Fruit fly (Drosophila melanogaster) whole organism, embryonic: Measurements from ENCODE around the gene ninaE.
A peak's percentile ranks its signal among the peaks of the same experiment; 100 is the strongest.

Experiments used
- CG1024 ChIP-seq: fragments of 200-800 bp; sonication (Bioruptor generic); IDR thresholded peaks from 2 replicates; pipeline ENCODE4 v1.3.6; 2022; ENCODE audit warnings: missing biosample characterization, missing genetic modification characterization
- CG10274 ChIP-seq: fragments of 200-800 bp; sonication (Bioruptor generic); optimal IDR thresholded peaks from 3 replicates; lab custom pipeline; 2017; ENCODE audit warnings: missing biosample characterization, mild to moderate bottlenecking, missing genetic modification characterization
- CG10321 ChIP-seq: fragments of 200-800 bp; sonication (Bioruptor generic); IDR thresholded peaks from 2 replicates; pipeline ENCODE4 v1.3.6; 2022; ENCODE audit warnings: missing biosample characterization, missing genetic modification characterization
- CG11504 ChIP-seq: fragments of 200-800 bp; sonication (Bioruptor generic); optimal IDR thresholded peaks from 3 replicates; lab custom pipeline; 2019; ENCODE audit warnings: missing biosample characterization, mild to moderate bottlenecking, missing genetic modification characterization, moderate library complexity
- CG12071 ChIP-seq: fragments of 200-800 bp; sonication (Bioruptor generic); optimal IDR thresholded peaks from 3 replicates; lab custom pipeline; 2018; ENCODE audit warnings: missing biosample characterization, mild to moderate bottlenecking, missing genetic modification characterization
- CG13123 ChIP-seq: fragments of 200-800 bp; sonication (Bioruptor generic); optimal IDR thresholded peaks from 2 replicates; lab custom pipeline; 2016; ENCODE audit warnings: missing biosample characterization, missing genetic modification characterization
- CG13624 ChIP-seq: fragments of 200-800 bp; sonication (Bioruptor generic); optimal IDR thresholded peaks from 2 replicates; lab custom pipeline; 2016; ENCODE audit warnings: missing biosample characterization, missing genetic modification characterization
- CG14710 ChIP-seq: fragments of 200-800 bp; sonication (Bioruptor generic); optimal IDR thresholded peaks from 3 replicates; lab custom pipeline; 2019; ENCODE audit warnings: missing biosample characterization, mild to moderate bottlenecking, missing genetic modification characterization, moderate library complexity
- CG15269 ChIP-seq: fragments of 200-800 bp; sonication (Bioruptor generic); optimal IDR thresholded peaks from 2 replicates; lab custom pipeline; 2018; ENCODE audit warnings: missing biosample characterization, mild to moderate bottlenecking, missing genetic modification characterization, moderate library complexity
- CG1529 ChIP-seq: fragments of 200-800 bp; sonication (Bioruptor generic); optimal IDR thresholded peaks from 3 replicates; lab custom pipeline; 2018; ENCODE audit warnings: missing biosample characterization, missing genetic modification characterization
- CG16863 ChIP-seq: fragments of 200-800 bp; sonication (Bioruptor generic); optimal IDR thresholded peaks from 3 replicates; lab custom pipeline; 2016; ENCODE audit warnings: missing biosample characterization, missing genetic modification characterization
- CG17359 ChIP-seq: fragments of 200-800 bp; sonication (Bioruptor generic); optimal IDR thresholded peaks from 3 replicates; lab custom pipeline; 2018; ENCODE audit warnings: missing biosample characterization, mild to moderate bottlenecking, missing genetic modification characterization, moderate library complexity
- CG17912 ChIP-seq: fragments of 200-800 bp; sonication (Bioruptor generic); optimal IDR thresholded peaks from 2 replicates; lab custom pipeline; 2018; ENCODE audit warnings: missing biosample characterization, mild to moderate bottlenecking, missing genetic modification characterization
- CG30431 ChIP-seq: fragments of 200-800 bp; sonication (Bioruptor generic); optimal IDR thresholded peaks from 2 replicates; lab custom pipeline; 2017; ENCODE audit warnings: missing biosample characterization, missing genetic modification characterization
- CG32772 ChIP-seq: fragments of 200-800 bp; sonication (Bioruptor generic); IDR thresholded peaks from 2 replicates; pipeline ENCODE4 v1.3.6; 2022; ENCODE audit warnings: missing biosample characterization, missing genetic modification characterization
- CG33557 ChIP-seq: fragments of 200-800 bp; sonication (Bioruptor generic); optimal IDR thresholded peaks from 2 replicates; lab custom pipeline; 2019; ENCODE audit warnings: missing biosample characterization, mild to moderate bottlenecking, missing genetic modification characterization, moderate library complexity
- CG3838 ChIP-seq: fragments of 200-800 bp; sonication (Bioruptor generic); optimal IDR thresholded peaks from 3 replicates; lab custom pipeline; 2016; ENCODE audit warnings: missing biosample characterization, missing genetic modification characterization
- CG42726 ChIP-seq: fragments of 200-800 bp; sonication (Bioruptor generic); IDR thresholded peaks from 2 replicates; pipeline ENCODE4 v1.3.6; 2022; ENCODE audit warnings: missing biosample characterization, missing genetic modification characterization; ENCODE audit not compliant: partially characterized antibody
- CG4820 ChIP-seq: fragments of 200-800 bp; sonication (Bioruptor generic); optimal IDR thresholded peaks from 3 replicates; lab custom pipeline; 2016; ENCODE audit warnings: missing biosample characterization, missing genetic modification characterization
- CG7745 ChIP-seq: fragments of 200-800 bp; sonication (Bioruptor generic); optimal IDR thresholded peaks from 2 replicates; lab custom pipeline; 2018; ENCODE audit warnings: missing biosample characterization, mild to moderate bottlenecking, missing genetic modification characterization, moderate library complexity
- CG8089 ChIP-seq: fragments of 200-800 bp; sonication (Bioruptor generic); optimal IDR thresholded peaks from 3 replicates; lab custom pipeline; 2016; ENCODE audit warnings: missing biosample characterization, missing genetic modification characterization
- CG8944 ChIP-seq: fragments of 200-800 bp; sonication (Bioruptor generic); optimal IDR thresholded peaks from 3 replicates; lab custom pipeline; 2016; ENCODE audit warnings: missing biosample characterization, missing genetic modification characterization
- Dad ChIP-seq: fragments of 200-800 bp; sonication (Bioruptor generic); optimal IDR thresholded peaks from 3 replicates; lab custom pipeline; 2016; ENCODE audit warnings: missing biosample characterization, missing genetic modification characterization
- Dip3 ChIP-seq: fragments of 200-800 bp; sonication (Bioruptor generic); optimal IDR thresholded peaks from 3 replicates; lab custom pipeline; 2016; ENCODE audit warnings: missing biosample characterization, missing genetic modification characterization
- HLH4C ChIP-seq: fragments of 200-800 bp; sonication (Bioruptor generic); IDR thresholded peaks from 3 replicates; pipeline ENCODE4 v1.3.6; 2022; ENCODE audit warnings: missing biosample characterization, missing genetic modification characterization; ENCODE audit not compliant: partially characterized antibody
- HLHmδ ChIP-seq: fragments of 200-800 bp; sonication (Bioruptor generic); optimal IDR thresholded peaks from 2 replicates; lab custom pipeline; 2018; ENCODE audit warnings: missing biosample characterization, mild to moderate bottlenecking, missing genetic modification characterization, moderate library complexity
- Nf-YB ChIP-seq: fragments of 200-800 bp; sonication (Bioruptor generic); optimal IDR thresholded peaks from 3 replicates; lab custom pipeline; 2019; ENCODE audit warnings: missing biosample characterization, mild to moderate bottlenecking, missing genetic modification characterization, moderate library complexity
- Poxn ChIP-seq: fragments of 200-800 bp; sonication (Bioruptor generic); IDR thresholded peaks from 2 replicates; pipeline ENCODE4 v1.3.6; 2022; ENCODE audit warnings: missing biosample characterization, missing genetic modification characterization
- TFAM ChIP-seq: fragments of 200-800 bp; sonication (Bioruptor generic); optimal IDR thresholded peaks from 2 replicates; lab custom pipeline; 2017; ENCODE audit warnings: missing biosample characterization, missing genetic modification characterization, inconsistent platforms
- bigmax ChIP-seq: fragments of 200-800 bp; sonication (Bioruptor generic); optimal IDR thresholded peaks from 2 replicates; lab custom pipeline; 2018; ENCODE audit warnings: missing biosample characterization, mild to moderate bottlenecking, missing genetic modification characterization
- bsh ChIP-seq, 2 experiments: fragments of 200-800 bp; sonication (Bioruptor generic); optimal IDR thresholded peaks; 2 replicates each; lab custom pipeline; 2017 to 2018; ENCODE audit warnings: mild to moderate bottlenecking in 2 of 2, missing biosample characterization in 2 of 2, missing genetic modification characterization in 2 of 2, moderate library complexity in 1 of 2
- cas ChIP-seq: fragments of 200-800 bp; sonication (Bioruptor generic); IDR thresholded peaks from 2 replicates; pipeline ENCODE4 v1.3.6; 2022; ENCODE audit warnings: missing biosample characterization, missing genetic modification characterization
- cato ChIP-seq: fragments of 200-800 bp; sonication (Bioruptor generic); optimal IDR thresholded peaks from 2 replicates; lab custom pipeline; 2016; ENCODE audit warnings: missing biosample characterization, missing genetic modification characterization, borderline replicate concordance
- dmrt11E ChIP-seq: fragments of 200-800 bp; sonication (Bioruptor generic); optimal IDR thresholded peaks from 3 replicates; lab custom pipeline; 2018; ENCODE audit warnings: missing biosample characterization, mild to moderate bottlenecking, missing genetic modification characterization, moderate library complexity
- eve ChIP-seq, 2 experiments: fragments of >200 bp; optimal IDR thresholded peaks; 2 replicates each; lab custom pipeline; 2017; ENCODE audit warnings: missing biosample characterization in 2 of 2, missing genetic modification characterization in 2 of 2
- gcm ChIP-seq: fragments of 200-800 bp; sonication (Bioruptor generic); optimal IDR thresholded peaks from 2 replicates; lab custom pipeline; 2019; ENCODE audit warnings: missing biosample characterization, mild to moderate bottlenecking, missing genetic modification characterization, moderate library complexity
- gfzf ChIP-seq: fragments of 200-800 bp; sonication (Bioruptor generic); optimal IDR thresholded peaks from 2 replicates; lab custom pipeline; 2016; ENCODE audit warnings: missing biosample characterization, mild to moderate bottlenecking, missing genetic modification characterization, moderate library complexity
- grau ChIP-seq: fragments of 200-800 bp; optimal IDR thresholded peaks from 3 replicates; lab custom pipeline; 2019; ENCODE audit warnings: missing biosample characterization, mild to moderate bottlenecking, missing genetic modification characterization, moderate library complexity
- h ChIP-seq: fragments of >200 bp; optimal IDR thresholded peaks from 2 replicates; lab custom pipeline; 2017
- ind ChIP-seq: fragments of 200-800 bp; sonication (Bioruptor generic); optimal IDR thresholded peaks from 3 replicates; lab custom pipeline; 2016; ENCODE audit warnings: missing biosample characterization, missing genetic modification characterization
- klu ChIP-seq: fragments of 200-800 bp; sonication (Bioruptor generic); IDR thresholded peaks from 2 replicates; pipeline ENCODE4 v1.3.6; 2022; ENCODE audit warnings: missing biosample characterization, missing genetic modification characterization
- knrl ChIP-seq: fragments of 200-800 bp; sonication (Bioruptor generic); IDR thresholded peaks from 3 replicates; pipeline ENCODE4 v1.3.6; 2022; ENCODE audit warnings: missing biosample characterization, missing genetic modification characterization; ENCODE audit not compliant: partially characterized antibody
- lov ChIP-seq, 2 experiments: fragments of 200-800 bp in 1 of 2; fragments of >200 bp in 1 of 2; sonication (Bioruptor generic) in 1 of 2; IDR thresholded peaks in 1 of 2; optimal IDR thresholded peaks in 1 of 2; 2 replicates in 1 of 2; 3 replicates in 1 of 2; pipeline versions ENCODE4 v1.3.6 to Lab custom; 2017 to 2022; ENCODE audit warnings: missing biosample characterization in 1 of 2, missing genetic modification characterization in 1 of 2
- phol ChIP-seq: fragments of 200-800 bp; sonication (Bioruptor generic); optimal IDR thresholded peaks from 3 replicates; lab custom pipeline; 2018; ENCODE audit warnings: missing biosample characterization, mild to moderate bottlenecking, missing genetic modification characterization, moderate library complexity
- seq ChIP-seq: fragments of 200-800 bp; sonication (Bioruptor generic); IDR thresholded peaks from 2 replicates; pipeline ENCODE4 v1.3.6; 2022; ENCODE audit warnings: missing biosample characterization, missing genetic modification characterization
- slbo ChIP-seq: fragments of 200-800 bp; sonication (Bioruptor generic); IDR thresholded peaks from 2 replicates; pipeline ENCODE4 v1.3.6; 2022; ENCODE audit warnings: missing biosample characterization, missing genetic modification characterization
- sqz ChIP-seq: fragments of 200-800 bp; sonication (Bioruptor generic); optimal IDR thresholded peaks from 3 replicates; lab custom pipeline; 2018; ENCODE audit warnings: missing biosample characterization, mild to moderate bottlenecking, missing genetic modification characterization
- tgo ChIP-seq: fragments of 200-800 bp; sonication (Bioruptor generic); IDR thresholded peaks from 3 replicates; pipeline ENCODE4 v1.3.6; 2022; ENCODE audit warnings: missing biosample characterization, missing genetic modification characterization
- vfl ChIP-seq: fragments of 200-800 bp; sonication (Bioruptor generic); optimal IDR thresholded peaks from 2 replicates; lab custom pipeline; 2016; ENCODE audit warnings: missing biosample characterization, missing genetic modification characterization
- yki ChIP-seq: fragments of >200 bp; optimal IDR thresholded peaks from 3 replicates; lab custom pipeline; 2018

Gene ninaE

DNA sequence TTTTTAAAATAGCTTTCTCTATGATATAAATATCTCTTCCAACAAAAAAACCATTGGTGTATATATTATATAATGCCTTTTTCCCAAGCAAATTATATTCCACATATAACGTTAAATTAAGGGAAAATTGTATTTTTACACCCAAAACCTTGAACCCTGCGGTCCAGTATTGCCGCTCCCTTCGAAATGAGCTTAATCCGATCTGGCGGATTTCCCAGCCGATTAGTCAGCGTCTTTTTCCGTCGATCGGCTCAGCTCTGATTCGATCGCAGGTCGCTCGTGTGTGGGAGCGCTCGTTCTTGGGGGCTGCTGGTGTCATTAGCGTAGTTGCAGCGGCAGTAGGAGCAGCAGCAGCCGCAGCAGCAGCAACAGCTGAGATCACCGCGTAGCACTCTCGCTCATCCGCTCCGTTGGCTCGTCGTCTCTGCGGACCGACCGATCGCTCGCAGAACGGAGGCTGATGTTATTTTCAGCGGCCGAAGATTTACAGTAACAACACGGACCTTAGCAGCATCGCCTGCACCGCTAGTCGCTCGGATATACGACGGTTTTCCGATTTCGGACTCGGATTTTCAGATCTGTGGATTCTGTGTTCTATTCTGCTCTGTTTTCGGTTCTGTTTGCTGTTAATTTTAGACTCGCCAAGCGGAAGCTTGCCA is 2.5 kb upstream of the ninaE start, which contains the start of gene CG4733 (continued):
- no peak for TF ChIP-seq sqz (GFP tag; lab: Kevin White, UChicago)
- TF ChIP-seq h (lab: Kevin White, UChicago), result no peak
- TF ChIP-seq HLH4C, result no peak
- no peak for TF ChIP-seq CG1529
- no peak for TF ChIP-seq CG12071 (GFP tag; lab: Kevin White, UChicago)
- TF ChIP-seq CG8944 (GFP tag; lab: Kevin White, UChicago), result no peak
- no peak for TF ChIP-seq Dip3 (GFP tag; lab: Kevin White, UChicago)
- no peak for TF ChIP-seq CG3838
- TF ChIP-seq yki (lab: Kevin White, UChicago), result no peak
- TF ChIP-seq CG1024 (GFP tag; lab: Robert Waterston, UW), result no peak
- TF ChIP-seq cas (GFP tag; lab: Robert Waterston, UW), result 0 out of 2 replicates have a peak, but pooled peaks have one; percentile 23
- TF ChIP-seq CG8089, result no peak
- no peak for TF ChIP-seq gfzf (GFP tag; lab: Kevin White, UChicago)
- TF ChIP-seq dmrt11E (tag; lab: Kevin White, UChicago), result peak; percentile 49
- TF ChIP-seq grau, result peak; percentile 48
- no peak for TF ChIP-seq cato (GFP tag; lab: Kevin White, UChicago)
- TF ChIP-seq vfl (GFP tag; lab: Kevin White, UChicago), result no peak
- no peak for TF ChIP-seq Poxn (GFP tag; lab: Robert Waterston, UW)
- no peak for TF ChIP-seq slbo (GFP tag; lab: Robert Waterston, UW)
- no peak for TF ChIP-seq CG42726 (GFP tag; lab: Robert Waterston, UW)
- TF ChIP-seq CG4820, result no peak
- TF ChIP-seq CG30431 (GFP tag; lab: Kevin White, UChicago), result no peak
- no peak for TF ChIP-seq lov (optimal IDR thresholded peaks at IDR 0.05; lab: Kevin White, UChicago)
- TF ChIP-seq lov (GFP tag; IDR thresholded peaks at IDR 0.05; lab: Robert Waterston, UW), result no peak
- TF ChIP-seq CG13624 (GFP tag; lab: Kevin White, UChicago), result no peak
- TF ChIP-seq CG14710 (tag; lab: Kevin White, UChicago), result peak; percentile 8
- no peak for TF ChIP-seq klu (GFP tag; lab: Robert Waterston, UW)
- TF ChIP-seq Dad (GFP tag; lab: Kevin White, UChicago), result no peak
- TF ChIP-seq HLHmδ (GFP tag; lab: Kevin White, UChicago), result peak; percentile 45
- TF ChIP-seq bigmax (GFP tag; lab: Kevin White, UChicago), result no peak
- TF ChIP-seq CG17912, result no peak
- no peak for TF ChIP-seq eve (GFP tag; optimal IDR thresholded peaks at IDR 0.05; lab: Kevin White, UChicago)
- no peak for TF ChIP-seq CG16863 (GFP tag; lab: Kevin White, UChicago)
- TF ChIP-seq ind (GFP tag; lab: Kevin White, UChicago), result no peak
- peak; percentile 14 for TF ChIP-seq CG15269 (tag; lab: Kevin White, UChicago)
- no peak for TF ChIP-seq CG17359 (tag; lab: Kevin White, UChicago)
- no peak for TF ChIP-seq tgo
- TF ChIP-seq Nf-YB, result peak; percentile 5
- TF ChIP-seq CG7745 (tag; lab: Kevin White, UChicago), result no peak
- TF ChIP-seq CG33557 (GFP tag; lab: Kevin White, UChicago), result no peak
- TF ChIP-seq CG32772 (GFP tag; lab: Robert Waterston, UW), result no peak
- no peak for TF ChIP-seq phol (tag; lab: Kevin White, UChicago)
- TF ChIP-seq bsh (GFP tag; optimal IDR thresholded peaks at IDR 0.05; lab: Kevin White, UChicago), result no peak
- TF ChIP-seq gcm (GFP tag; lab: Kevin White, UChicago), result no peak
- TF ChIP-seq CG10274 (GFP tag; lab: Kevin White, UChicago), result no peak
- TF ChIP-seq TFAM (GFP tag; lab: Kevin White, UChicago), result no peak
- no peak for TF ChIP-seq CG10321
- no peak for TF ChIP-seq knrl (GFP tag; lab: Robert Waterston, UW)
- TF ChIP-seq seq (GFP tag; lab: Robert Waterston, UW), result no peak
- TF ChIP-seq CG13123 (GFP tag; lab: Kevin White, UChicago), result no peak
- TF ChIP-seq CG11504 (tag; lab: Kevin White, UChicago), result peak; percentile 24
